In the genomic region with DNA sequence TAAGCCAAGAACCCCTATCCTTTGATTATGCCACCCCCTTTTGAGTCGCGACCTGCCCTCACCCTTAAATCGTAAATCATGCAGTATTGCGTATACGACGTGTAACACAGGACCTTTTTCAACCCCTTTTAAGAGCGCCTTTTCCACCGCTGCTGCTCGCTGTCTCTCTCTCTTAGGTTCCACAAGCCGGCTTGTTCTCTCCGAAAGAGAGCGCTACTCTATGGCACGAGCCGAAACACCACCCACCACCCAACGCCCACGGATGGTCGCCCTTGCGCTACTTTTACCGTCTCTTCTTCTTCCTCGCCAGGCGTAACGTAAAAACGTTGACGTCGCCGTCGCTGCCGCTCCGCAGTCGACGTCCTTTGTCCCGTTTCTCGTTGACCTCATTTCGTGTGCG, we compare ENCODE assay signal across 1 fruit fly cellular context.
TF ChIP-seq lines count a peak whose summit lies in the region.

No protein-coding gene starts in this region.

TF ChIP-seq in whole organism, embryonic, 481 proteins besides CTCF, POLR2A, EP300 and RAD21 (continued from another document and continues in another):
- TF ChIP-seq Bteb2 (GFP tag; optimal IDR thresholded peaks at IDR 0.05; lab: Kevin White, UChicago) (no peak), GATAe (GFP tag; conservative IDR thresholded peaks at IDR 0.05; lab: Robert Waterston, UW) (no peak), phol (tag; optimal IDR thresholded peaks at IDR 0.05; lab: Kevin White, UChicago) (no peak), Med (GFP tag; lab: Kevin White, UChicago) (peak; percentile 15), CG17829 (tag; optimal IDR thresholded peaks at IDR 0.05; lab: Kevin White, UChicago) (no peak), Trl (optimal IDR thresholded peaks at IDR 0.05; lab: Kevin White, UChicago) (peak; percentile 78), Trl (GFP tag; optimal IDR thresholded peaks at IDR 0.05; lab: Kevin White, UChicago) (no peak), CkIIα-i1 (GFP tag; IDR thresholded peaks at IDR 0.05; lab: Robert Waterston, UW) (no peak), Six4 (GFP tag; optimal IDR thresholded peaks at IDR 0.05; lab: Kevin White, UChicago) (no peak), CG1603 (tag; optimal IDR thresholded peaks at IDR 0.05; lab: Kevin White, UChicago) (no peak), grn (GFP tag; optimal IDR thresholded peaks at IDR 0.05; lab: Kevin White, UChicago) (no peak), klu (GFP tag; IDR thresholded peaks at IDR 0.05; lab: Robert Waterston, UW) (no peak), CG10274 (GFP tag; optimal IDR thresholded peaks at IDR 0.05; lab: Kevin White, UChicago) (no peak), CG1233 (GFP tag; optimal IDR thresholded peaks at IDR 0.05; lab: Kevin White, UChicago) (no peak), seq (GFP tag; IDR thresholded peaks at IDR 0.05; lab: Robert Waterston, UW) (peak; percentile 66), NK7.1 (GFP tag; optimal IDR thresholded peaks at IDR 0.05; lab: Kevin White, UChicago) (no peak), Neu2 (GFP tag; optimal IDR thresholded peaks at IDR 0.05; lab: Kevin White, UChicago; ENCODE audit: borderline replicate concordance) (no peak), CG32767 (GFP tag; IDR thresholded peaks at IDR 0.05; lab: Robert Waterston, UW) (no peak), CG3726 (GFP tag; IDR thresholded peaks at IDR 0.05; lab: Robert Waterston, UW) (0 out of 3 replicates have a peak, but pooled peaks have one; percentile 6), CG8089 (GFP tag; optimal IDR thresholded peaks at IDR 0.05; lab: Kevin White, UChicago) (no peak), CG9817 (tag; optimal IDR thresholded peaks at IDR 0.05; lab: Kevin White, UChicago) (no peak), Mad (GFP tag; optimal IDR thresholded peaks at IDR 0.05; lab: Kevin White, UChicago) (no peak), CG31365 (tag; optimal IDR thresholded peaks at IDR 0.05; lab: Kevin White, UChicago) (no peak), Fer2 (tag; optimal IDR thresholded peaks at IDR 0.05; lab: Kevin White, UChicago) (no peak), CG1792 (GFP tag; optimal IDR thresholded peaks at IDR 0.05; lab: Kevin White, UChicago) (no peak), Drgx (GFP tag; IDR thresholded peaks at IDR 0.05; lab: Robert Waterston, UW) (0 out of 2 replicates have a peak, but pooled peaks have one; percentile 22), Xrp1 (GFP tag; IDR thresholded peaks at IDR 0.05; lab: Robert Waterston, UW) (no peak), Ets97D (GFP tag; optimal IDR thresholded peaks at IDR 0.05; lab: Kevin White, UChicago) (no peak), CG13424 (tag; optimal IDR thresholded peaks at IDR 0.05; lab: Kevin White, UChicago) (no peak), CG31441 (GFP tag; IDR thresholded peaks at IDR 0.05; lab: Robert Waterston, UW) (no peak), HLH4C (GFP tag; IDR thresholded peaks at IDR 0.05; lab: Robert Waterston, UW; ENCODE audit: partially characterized antibody) (no peak), Gug (GFP tag; IDR thresholded peaks at IDR 0.05; lab: Robert Waterston, UW) (no peak), Dip3 (GFP tag; optimal IDR thresholded peaks at IDR 0.05; lab: Kevin White, UChicago) (no peak), CG8478 (optimal IDR thresholded peaks at IDR 0.05; lab: Kevin White, UChicago) (no peak), br (optimal IDR thresholded peaks at IDR 0.05; lab: Kevin White, UChicago) (no peak), zfh2 (GFP tag; optimal IDR thresholded peaks at IDR 0.05; lab: Kevin White, UChicago) (no peak), vvl (GFP tag; IDR thresholded peaks at IDR 0.05; lab: Robert Waterston, UW) (no peak), Dref (GFP tag; IDR thresholded peaks at IDR 0.05; lab: Robert Waterston, UW) (no peak), disco-r (GFP tag; optimal IDR thresholded peaks at IDR 0.05; lab: Kevin White, UChicago) (no peak), Adf1 (GFP tag; IDR thresholded peaks at IDR 0.05; lab: Robert Waterston, UW) (peak; percentile 96), CG16813 (GFP tag; IDR thresholded peaks at IDR 0.05; lab: Robert Waterston, UW; ENCODE audit: partially characterized antibody) (no peak), Dad (GFP tag; optimal IDR thresholded peaks at IDR 0.05; lab: Kevin White, UChicago) (no peak), CG11085 (GFP tag; IDR thresholded peaks at IDR 0.05; lab: Robert Waterston, UW) (no peak), sim (GFP tag; IDR thresholded peaks at IDR 0.05; lab: Robert Waterston, UW) (no peak), wdn (GFP tag; IDR thresholded peaks at IDR 0.05; lab: Robert Waterston, UW) (no peak), CG34224 (GFP tag; IDR thresholded peaks at IDR 0.05; lab: Robert Waterston, UW; ENCODE audit: partially characterized antibody) (0 out of 3 replicates have a peak, but pooled peaks have one; percentile 27), gt (GFP tag; IDR thresholded peaks at IDR 0.05; lab: Robert Waterston, UW) (no peak), cato (GFP tag; optimal IDR thresholded peaks at IDR 0.05; lab: Kevin White, UChicago; ENCODE audit: borderline replicate concordance) (no peak), CG9797 (GFP tag; optimal IDR thresholded peaks at IDR 0.05; lab: Kevin White, UChicago) (no peak), CG6689 (GFP tag; IDR thresholded peaks at IDR 0.05; lab: Robert Waterston, UW) (no peak), CG12744 (GFP tag; optimal IDR thresholded peaks at IDR 0.05; lab: Kevin White, UChicago) (no peak), CG10366 (GFP tag; IDR thresholded peaks at IDR 0.05; lab: Robert Waterston, UW) (no peak), CG15696 (tag; optimal IDR thresholded peaks at IDR 0.05; lab: Kevin White, UChicago) (no peak), org-1 (GFP tag; optimal IDR thresholded peaks at IDR 0.05; lab: Kevin White, UChicago) (no peak), Mes4 (GFP tag; optimal IDR thresholded peaks at IDR 0.05; lab: Kevin White, UChicago) (no peak), CG12299 (tag; optimal IDR thresholded peaks at IDR 0.05; lab: Kevin White, UChicago) (no peak), ewg (GFP tag; optimal IDR thresholded peaks at IDR 0.05; lab: Kevin White, UChicago) (no peak), grau (tag; optimal IDR thresholded peaks at IDR 0.05; lab: Kevin White, UChicago) (no peak), CG4617 (GFP tag; optimal IDR thresholded peaks at IDR 0.05; lab: Kevin White, UChicago; ENCODE audit: borderline replicate concordance) (no peak), CG31224 (GFP tag; IDR thresholded peaks at IDR 0.05; lab: Robert Waterston, UW) (no peak), tap (tag; optimal IDR thresholded peaks at IDR 0.05; lab: Kevin White, UChicago) (no peak), eve (GFP tag; optimal IDR thresholded peaks at IDR 0.05; lab: Kevin White, UChicago) (no peak), CG9876 (GFP tag; optimal IDR thresholded peaks at IDR 0.05; lab: Kevin White, UChicago) (no peak), CG8944 (GFP tag; optimal IDR thresholded peaks at IDR 0.05; lab: Kevin White, UChicago) (no peak), chinmo (GFP tag; IDR thresholded peaks at IDR 0.05; lab: Robert Waterston, UW; ENCODE audit: partially characterized antibody) (0 out of 4 replicates have a peak, but pooled peaks have one; percentile 33), her (GFP tag; optimal IDR thresholded peaks at IDR 0.05; lab: Kevin White, UChicago) (no peak), esg (GFP tag; conservative IDR thresholded peaks at IDR 0.05; lab: Robert Waterston, UW) (no peak), CG11093 (GFP tag; IDR thresholded peaks at IDR 0.05; lab: Robert Waterston, UW) (no peak), crp (GFP tag; optimal IDR thresholded peaks at IDR 0.05; lab: Kevin White, UChicago) (no peak), zf30C (GFP tag; optimal IDR thresholded peaks at IDR 0.05; lab: Kevin White, UChicago) (no peak), insv (GFP tag; optimal IDR thresholded peaks at IDR 0.05; lab: Kevin White, UChicago) (no peak), B-H2 (GFP tag; optimal IDR thresholded peaks at IDR 0.05; lab: Kevin White, UChicago) (no peak), CG1529 (GFP tag; optimal IDR thresholded peaks at IDR 0.05; lab: Kevin White, UChicago) (no peak), bcd (GFP tag; optimal IDR thresholded peaks at IDR 0.05; lab: Kevin White, UChicago) (no peak), sqz (GFP tag; optimal IDR thresholded peaks at IDR 0.05; lab: Kevin White, UChicago) (no peak), gcm (GFP tag; optimal IDR thresholded peaks at IDR 0.05; lab: Kevin White, UChicago) (no peak), CG5953 (GFP tag; IDR thresholded peaks at IDR 0.05; lab: Robert Waterston, UW) (no peak), Nf-YC (tag; optimal IDR thresholded peaks at IDR 0.05; lab: Kevin White, UChicago) (no peak), CG11560 (tag; IDR thresholded peaks at IDR 0.05; lab: Robert Waterston, UW) (no peak), sr (GFP tag; IDR thresholded peaks at IDR 0.05; lab: Robert Waterston, UW) (peak; percentile 76), Opbp (GFP tag; IDR thresholded peaks at IDR 0.05; lab: Robert Waterston, UW; ENCODE audit: partially characterized antibody) (peak; percentile 45; the same call in 1 of the 3 replicates), CG16863 (GFP tag; optimal IDR thresholded peaks at IDR 0.05; lab: Kevin White, UChicago) (no peak), ATbp (GFP tag; optimal IDR thresholded peaks at IDR 0.05; lab: Kevin White, UChicago) (no peak), abd-A (tag; optimal IDR thresholded peaks at IDR 0.05; lab: Kevin White, UChicago) (peak; percentile 15), ab (GFP tag; optimal IDR thresholded peaks at IDR 0.05; lab: Kevin White, UChicago) (no peak), amos (GFP tag; IDR thresholded peaks at IDR 0.05; lab: Robert Waterston, UW; ENCODE audit: partially characterized antibody) (no peak; the same call in 1 of the 2 replicates), CG16779 (GFP tag; IDR thresholded peaks at IDR 0.05; lab: Robert Waterston, UW) (0 out of 2 replicates have a peak, but pooled peaks have one; percentile 52), CG2129 (GFP tag; IDR thresholded peaks at IDR 0.05; lab: Robert Waterston, UW; ENCODE audit: partially characterized antibody) (no peak), CG3407 (GFP tag; optimal IDR thresholded peaks at IDR 0.05; lab: Kevin White, UChicago) (no peak), CG3163 (GFP tag; optimal IDR thresholded peaks at IDR 0.05; lab: Kevin White, UChicago) (peak; percentile 67), yki (optimal IDR thresholded peaks at IDR 0.05; lab: Kevin White, UChicago) (peak; percentile 5), Blimp-1 (GFP tag; optimal IDR thresholded peaks at IDR 0.05; lab: Kevin White, UChicago) (no peak), CG1602 (GFP tag; optimal IDR thresholded peaks at IDR 0.05; lab: Kevin White, UChicago) (no peak), sens (GFP tag; lab: Kevin White, UChicago) (no peak), Hr39 (optimal IDR thresholded peaks at IDR 0.05; lab: Kevin White, UChicago) (no peak), B-H1 (GFP tag; IDR thresholded peaks at IDR 0.05; lab: Robert Waterston, UW) (no peak), gfzf (GFP tag; optimal IDR thresholded peaks at IDR 0.05; lab: Kevin White, UChicago) (no peak), CG4404 (GFP tag; IDR thresholded peaks at IDR 0.05; lab: Robert Waterston, UW) (no peak), CG6791 (GFP tag; IDR thresholded peaks at IDR 0.05; lab: Robert Waterston, UW; ENCODE audit: partially characterized antibody) (0 out of 3 replicates have a peak, but pooled peaks have one; percentile 23), CG2120 (GFP tag; optimal IDR thresholded peaks at IDR 0.05; lab: Kevin White, UChicago) (no peak), ci (GFP tag; IDR thresholded peaks at IDR 0.05; lab: Robert Waterston, UW) (peak; percentile 8; the same call in 1 of the 3 replicates), tll (GFP tag; optimal IDR thresholded peaks at IDR 0.05; lab: Kevin White, UChicago) (peak in 1 of 2 experiments; percentile 1), danr (GFP tag; IDR thresholded peaks at IDR 0.05; lab: Robert Waterston, UW) (no peak), nmo (GFP tag; optimal IDR thresholded peaks at IDR 0.05; lab: Kevin White, UChicago) (no peak), CG34422 (GFP tag; IDR thresholded peaks at IDR 0.05; lab: Robert Waterston, UW) (no peak), Ada2b (GFP tag; IDR thresholded peaks at IDR 0.05; lab: Robert Waterston, UW) (no peak), ranshi (GFP tag; IDR thresholded peaks at IDR 0.05; lab: Robert Waterston, UW) (no peak), CG18262 (tag; optimal IDR thresholded peaks at IDR 0.05; lab: Kevin White, UChicago) (no peak), bbx (GFP tag; IDR thresholded peaks at IDR 0.05; lab: Robert Waterston, UW; ENCODE audit: partially characterized antibody) (no peak), Awh (GFP tag; IDR thresholded peaks at IDR 0.05; lab: Robert Waterston, UW) (no peak), Hmr (GFP tag; optimal IDR thresholded peaks at IDR 0.05; lab: Kevin White, UChicago) (no peak), nerfin-2 (GFP tag; IDR thresholded peaks at IDR 0.05; lab: Robert Waterston, UW; ENCODE audit: partially characterized antibody) (no peak), CG7372 (GFP tag; IDR thresholded peaks at IDR 0.05; lab: Robert Waterston, UW) (peak; percentile 77), Deaf1 (tag; optimal IDR thresholded peaks at IDR 0.05; lab: Kevin White, UChicago) (peak; percentile 32), CG17186 (GFP tag; optimal IDR thresholded peaks at IDR 0.05; lab: Kevin White, UChicago) (no peak), Oli (tag; optimal IDR thresholded peaks at IDR 0.05; lab: Kevin White, UChicago) (no peak), CG11723 (GFP tag; optimal IDR thresholded peaks at IDR 0.05; lab: Kevin White, UChicago) (no peak), Pdp1 (GFP tag; optimal IDR thresholded peaks at IDR 0.05; lab: Kevin White, UChicago) (no peak), salm (tag; optimal IDR thresholded peaks at IDR 0.05; lab: Kevin White, UChicago) (no peak), crol (GFP tag; IDR thresholded peaks at IDR 0.05; lab: Robert Waterston, UW) (0 out of 2 replicates have a peak, but pooled peaks have one; percentile 44), oc (tag; optimal IDR thresholded peaks at IDR 0.05; lab: Kevin White, UChicago) (no peak), chm (GFP tag; IDR thresholded peaks at IDR 0.05; lab: Robert Waterston, UW) (peak; percentile 51; the same call in 1 of the 2 replicates), nerfin-1 (tag; optimal IDR thresholded peaks at IDR 0.05; lab: Kevin White, UChicago) (peak; percentile 68), Aef1 (GFP tag; IDR thresholded peaks at IDR 0.05; lab: Robert Waterston, UW) (no peak), zfh1 (GFP tag; IDR thresholded peaks at IDR 0.05; lab: Robert Waterston, UW) (no peak), lab (GFP tag; optimal IDR thresholded peaks at IDR 0.05; lab: Kevin White, UChicago) (no peak), lilli (GFP tag; optimal IDR thresholded peaks at IDR 0.05; lab: Kevin White, UChicago) (no peak), zen2 (GFP tag; IDR thresholded peaks at IDR 0.05; lab: Robert Waterston, UW; ENCODE audit: partially characterized antibody) (no peak), CG10431 (GFP tag; optimal IDR thresholded peaks at IDR 0.05; lab: Kevin White, UChicago) (no peak), CG14014 (GFP tag; IDR thresholded peaks at IDR 0.05; lab: Robert Waterston, UW) (no peak), CG32772 (GFP tag; IDR thresholded peaks at IDR 0.05; lab: Robert Waterston, UW) (no peak)
